Fruit fly (Drosophila melanogaster) whole organism, embryonic: ENCODE results near the gene CG5535.

Source experiments
- CG34376 ChIP-seq: fragments of 200-800 bp; sonication (Bioruptor generic); optimal IDR thresholded peaks from 2 replicates; lab custom pipeline; 2018; ENCODE audit warnings: missing biosample characterization, mild to moderate bottlenecking, missing genetic modification characterization
- CHES-1-like ChIP-seq: fragments of 200-800 bp; sonication (Bioruptor generic); optimal IDR thresholded peaks from 2 replicates; lab custom pipeline; 2016; ENCODE audit warnings: missing biosample characterization, missing genetic modification characterization
- nerfin-2 ChIP-seq: fragments of 200-800 bp; sonication (Bioruptor generic); IDR thresholded peaks from 2 replicates; pipeline ENCODE4 v1.3.6; 2022; ENCODE audit warnings: missing biosample characterization, missing genetic modification characterization; ENCODE audit not compliant: partially characterized antibody
- oc ChIP-seq: fragments of 200-800 bp; sonication (Bioruptor generic); optimal IDR thresholded peaks from 2 replicates; lab custom pipeline; 2018; ENCODE audit warnings: missing biosample characterization, mild to moderate bottlenecking, missing genetic modification characterization, moderate library complexity

dm6 chr3L:17814036-17814435, 42.6 kb downstream of the CG5535 start, which contains the start of gene Cln3:
- TF ChIP-seq CG34376 (GFP tag; lab: Kevin White, UChicago) (peak; percentile 96), CHES-1-like (no peak), oc (no peak), nerfin-2 (GFP tag; lab: Robert Waterston, UW) (no peak)
